Fruit fly (Drosophila melanogaster) whole organism, prepupa: ENCODE results near the gene CG15461.

Experiments
- Blimp-1 ChIP-seq: fragments of 200-800 bp; sonication (Bioruptor generic); optimal IDR thresholded peaks from 3 replicates; lab custom pipeline; 2017; ENCODE audit warnings: missing biosample characterization, missing genetic modification characterization, mild to moderate bottlenecking, moderate library complexity, missing genetic modification reagents
- CG10669 ChIP-seq: fragments of 200-800 bp; sonication (Bioruptor generic); optimal IDR thresholded peaks from 3 replicates; lab custom pipeline; 2018; ENCODE audit warnings: missing biosample characterization, mild to moderate bottlenecking, missing genetic modification characterization, moderate library complexity
- CG11762 ChIP-seq: fragments of 200-800 bp; sonication (Bioruptor generic); optimal IDR thresholded peaks from 3 replicates; lab custom pipeline; 2016; ENCODE audit warnings: missing biosample characterization, missing genetic modification characterization; ENCODE audit not compliant: insufficient read depth
- CG11902 ChIP-seq: fragments of 200-800 bp; sonication (Bioruptor generic); optimal IDR thresholded peaks from 3 replicates; lab custom pipeline; 2016; ENCODE audit warnings: missing biosample characterization, missing genetic modification characterization
- CG3032 ChIP-seq: fragments of 200-800 bp; optimal IDR thresholded peaks from 2 replicates; lab custom pipeline; 2019; ENCODE audit warnings: missing biosample characterization, mild to moderate bottlenecking, missing genetic modification characterization, moderate library complexity
- CG31627 ChIP-seq: fragments of 200-800 bp; sonication (Bioruptor generic); optimal IDR thresholded peaks from 3 replicates; lab custom pipeline; 2016; ENCODE audit warnings: missing biosample characterization, missing genetic modification characterization
- CG32006 ChIP-seq: fragments of 200-800 bp; sonication (Bioruptor generic); optimal IDR thresholded peaks from 3 replicates; lab custom pipeline; 2017; ENCODE audit warnings: missing biosample characterization, mild to moderate bottlenecking, missing genetic modification characterization
- CG34406 ChIP-seq: fragments of 200-800 bp; sonication (Bioruptor generic); optimal IDR thresholded peaks from 3 replicates; lab custom pipeline; 2016; ENCODE audit warnings: missing biosample characterization, missing genetic modification characterization
- CG3919 ChIP-seq: fragments of 200-800 bp; sonication (Bioruptor generic); optimal IDR thresholded peaks from 3 replicates; lab custom pipeline; 2016; ENCODE audit warnings: missing biosample characterization, missing genetic modification characterization
- CG4318 ChIP-seq: fragments of 200-800 bp; sonication (Bioruptor generic); optimal IDR thresholded peaks from 3 replicates; lab custom pipeline; 2017; ENCODE audit warnings: missing biosample characterization, mild to moderate bottlenecking, missing genetic modification characterization
- CG6163 ChIP-seq: fragments of 200-800 bp; sonication (Bioruptor generic); IDR thresholded peaks from 3 replicates; pipeline ENCODE4 v1.3.6; 2022; ENCODE audit warnings: missing biosample characterization, missing genetic modification characterization
- CG6276 ChIP-seq: fragments of 200-800 bp; sonication (Bioruptor generic); optimal IDR thresholded peaks from 2 replicates; lab custom pipeline; 2017; ENCODE audit warnings: missing biosample characterization, mild to moderate bottlenecking, missing genetic modification characterization
- CG6792 ChIP-seq: fragments of 200-800 bp; sonication (Bioruptor generic); optimal IDR thresholded peaks from 3 replicates; lab custom pipeline; 2016; ENCODE audit warnings: missing biosample characterization, missing genetic modification characterization
- CG6808 ChIP-seq: fragments of 200-800 bp; sonication (Bioruptor generic); optimal IDR thresholded peaks from 3 replicates; lab custom pipeline; 2017; ENCODE audit warnings: missing biosample characterization, missing genetic modification characterization, mild to moderate bottlenecking, moderate library complexity, missing genetic modification reagents
- CG6854 ChIP-seq: fragments of 200-800 bp; sonication (Bioruptor generic); optimal IDR thresholded peaks from 2 replicates; lab custom pipeline; 2017; ENCODE audit warnings: missing biosample characterization, mild to moderate bottlenecking, missing genetic modification characterization
- CG7368 ChIP-seq: fragments of 200-800 bp; sonication (Bioruptor generic); optimal IDR thresholded peaks from 3 replicates; lab custom pipeline; 2016; ENCODE audit warnings: missing biosample characterization, missing genetic modification characterization
- CG8319 ChIP-seq: fragments of 200-800 bp; sonication (Bioruptor generic); optimal IDR thresholded peaks from 3 replicates; lab custom pipeline; 2016; ENCODE audit warnings: missing biosample characterization, missing genetic modification characterization
- CG8632 ChIP-seq: fragments of 200-800 bp; sonication (Bioruptor generic); optimal IDR thresholded peaks from 3 replicates; lab custom pipeline; 2016; ENCODE audit warnings: missing biosample characterization, missing genetic modification characterization
- CG9139 ChIP-seq: fragments of 200-800 bp; sonication (Bioruptor generic); optimal IDR thresholded peaks from 3 replicates; lab custom pipeline; 2017; ENCODE audit warnings: missing biosample characterization, mild to moderate bottlenecking, missing genetic modification characterization
- Eip75B ChIP-seq: fragments of 200-800 bp; sonication (Bioruptor generic); optimal IDR thresholded peaks from 3 replicates; lab custom pipeline; 2016; ENCODE audit warnings: missing biosample characterization, missing genetic modification characterization
- Eip78C ChIP-seq: fragments of 200-800 bp; sonication (Bioruptor generic); peaks from one replicate; lab custom pipeline; 2016; ENCODE audit warnings: missing biosample characterization, missing genetic modification characterization
- Eip93F ChIP-seq: fragments of 200-800 bp; sonication (Bioruptor generic); optimal IDR thresholded peaks from 2 replicates; lab custom pipeline; 2016; ENCODE audit warnings: missing biosample characterization, mild to moderate bottlenecking, missing genetic modification characterization
- Ets21C ChIP-seq: fragments of 200-800 bp; sonication (Bioruptor generic); optimal IDR thresholded peaks from 3 replicates; lab custom pipeline; 2016; ENCODE audit warnings: missing biosample characterization, missing genetic modification characterization
- Ets96B ChIP-seq: fragments of 200-800 bp; optimal IDR thresholded peaks from 2 replicates; lab custom pipeline; 2019; ENCODE audit warnings: missing biosample characterization, mild to moderate bottlenecking, missing genetic modification characterization, moderate library complexity
- Gug ChIP-seq: fragments of 200-800 bp; sonication (Bioruptor generic); IDR thresholded peaks from 2 replicates; pipeline ENCODE4 v1.3.6; 2022; ENCODE audit warnings: missing biosample characterization, missing genetic modification characterization
- Hr38 ChIP-seq: sonication (Bioruptor generic); optimal IDR thresholded peaks from 2 replicates; lab custom pipeline; 2016; ENCODE audit warnings: missing biosample characterization, missing genetic modification characterization
- Hr39 ChIP-seq: fragments of 200-800 bp; sonication (Bioruptor generic); optimal IDR thresholded peaks from 2 replicates; lab custom pipeline; 2016; ENCODE audit warnings: missing biosample characterization, missing genetic modification characterization
- Hr4 ChIP-seq: fragments of 200-800 bp; sonication (Bioruptor generic); optimal IDR thresholded peaks from 3 replicates; lab custom pipeline; 2016; ENCODE audit warnings: missing biosample characterization, missing genetic modification characterization
- Met ChIP-seq: fragments of 200-800 bp; sonication (Bioruptor generic); optimal IDR thresholded peaks from 3 replicates; lab custom pipeline; 2016; ENCODE audit warnings: missing biosample characterization, missing genetic modification characterization
- OdsH ChIP-seq: fragments of 200-800 bp; sonication (Bioruptor generic); optimal IDR thresholded peaks from 3 replicates; lab custom pipeline; 2016; ENCODE audit warnings: missing biosample characterization, missing genetic modification characterization
- Smox ChIP-seq: fragments of 200-800 bp; sonication (Bioruptor generic); optimal IDR thresholded peaks from 3 replicates; lab custom pipeline; 2016; ENCODE audit warnings: missing biosample characterization, missing genetic modification characterization
- Sox14 ChIP-seq: fragments of 200-800 bp; sonication (Bioruptor generic); optimal IDR thresholded peaks from 3 replicates; lab custom pipeline; 2016; ENCODE audit warnings: missing biosample characterization, missing genetic modification characterization
- Sox15 ChIP-seq: fragments of 200-800 bp; sonication (Bioruptor generic); optimal IDR thresholded peaks from 3 replicates; lab custom pipeline; 2016; ENCODE audit warnings: missing biosample characterization, missing genetic modification characterization
- acj6 ChIP-seq: fragments of 200-800 bp; sonication (Bioruptor generic); optimal IDR thresholded peaks from 3 replicates; lab custom pipeline; 2016; ENCODE audit warnings: missing biosample characterization, missing genetic modification characterization
- cyc ChIP-seq: fragments of 200-800 bp; sonication (Bioruptor generic); optimal IDR thresholded peaks from 3 replicates; lab custom pipeline; 2016; ENCODE audit warnings: missing biosample characterization, missing genetic modification characterization
- dsx ChIP-seq: fragments of 200-800 bp; optimal IDR thresholded peaks from 3 replicates; lab custom pipeline; 2019; ENCODE audit warnings: missing biosample characterization, mild to moderate bottlenecking, missing genetic modification characterization, moderate library complexity; ENCODE audit not compliant: poor library complexity, severe bottlenecking
- eg ChIP-seq: fragments of 200-800 bp; sonication (Bioruptor generic); IDR thresholded peaks from 3 replicates; pipeline ENCODE4 v1.3.6; 2022; ENCODE audit warnings: missing biosample characterization, missing genetic modification characterization
- esn ChIP-seq: fragments of 200-800 bp; sonication (Bioruptor generic); optimal IDR thresholded peaks from 2 replicates; lab custom pipeline; 2016; ENCODE audit warnings: missing biosample characterization, mild to moderate bottlenecking, missing genetic modification characterization, moderate library complexity
- fd59A ChIP-seq: fragments of 200-800 bp; sonication (Bioruptor generic); optimal IDR thresholded peaks from 2 replicates; lab custom pipeline; 2017; ENCODE audit warnings: missing biosample characterization, mild to moderate bottlenecking, missing genetic modification characterization, missing genetic modification reagents
- fkh ChIP-seq: fragments of 200-800 bp; sonication (Bioruptor generic); optimal IDR thresholded peaks from 3 replicates; lab custom pipeline; 2017; ENCODE audit warnings: missing biosample characterization, mild to moderate bottlenecking, missing genetic modification characterization, moderate library complexity
- lz ChIP-seq: fragments of 200-800 bp; sonication (Bioruptor generic); optimal IDR thresholded peaks from 3 replicates; lab custom pipeline; 2016; ENCODE audit warnings: missing biosample characterization, missing genetic modification characterization
- net ChIP-seq: fragments of 200-800 bp; sonication (Bioruptor generic); optimal IDR thresholded peaks from 3 replicates; lab custom pipeline; 2016; ENCODE audit warnings: missing biosample characterization, missing genetic modification characterization
- pdm3 ChIP-seq: fragments of 200-800 bp; sonication (Bioruptor generic); optimal IDR thresholded peaks from 3 replicates; lab custom pipeline; 2016; ENCODE audit warnings: missing biosample characterization, missing genetic modification characterization
- spab ChIP-seq: fragments of 200-800 bp; sonication (Bioruptor generic); optimal IDR thresholded peaks from 2 replicates; lab custom pipeline; 2017; ENCODE audit warnings: missing biosample characterization, mild to moderate bottlenecking, missing genetic modification characterization, missing genetic modification reagents
- ss ChIP-seq, 2 experiments: fragments of 200-800 bp; sonication (Bioruptor generic); optimal IDR thresholded peaks; 2 replicates in 1 of 2; 3 replicates in 1 of 2; lab custom pipeline; 2017 to 2018; ENCODE audit warnings: mild to moderate bottlenecking in 2 of 2, missing biosample characterization in 2 of 2, missing genetic modification characterization in 2 of 2, moderate library complexity in 1 of 2
- topi ChIP-seq: fragments of 200-800 bp; sonication (Bioruptor generic); optimal IDR thresholded peaks from 3 replicates; lab custom pipeline; 2016; ENCODE audit warnings: missing biosample characterization, missing genetic modification characterization
- vri ChIP-seq: fragments of 200-800 bp; sonication (Bioruptor generic); optimal IDR thresholded peaks from 3 replicates; lab custom pipeline; 2016; ENCODE audit warnings: missing biosample characterization, mild to moderate bottlenecking, missing genetic modification characterization

Gene CG15461

dm6 chrX:20502252-20502651 is 16.3 kb downstream of the CG15461 start:
- TF ChIP-seq Met (GFP tag; lab: Kevin White, UChicago) (no peak), CG6276 (no peak), CG7368 (GFP tag; lab: Kevin White, UChicago) (no peak), CG6854 (GFP tag; lab: Kevin White, UChicago) (no peak), CG6808 (GFP tag; lab: Kevin White, UChicago) (no peak), Sox14 (GFP tag; lab: Kevin White, UChicago) (no peak), Smox (GFP tag; lab: Kevin White, UChicago) (no peak)

- TF ChIP-seq spab (GFP tag; lab: Kevin White, UChicago): peak; percentile 39
- peak; percentile 26 for TF ChIP-seq Sox15 (GFP tag; lab: Kevin White, UChicago)
- TF ChIP-seq CG8319 (GFP tag; lab: Kevin White, UChicago): no peak
- peak; percentile 37 for TF ChIP-seq Eip75B
- TF ChIP-seq Ets21C (GFP tag; lab: Kevin White, UChicago): peak; percentile 21
- peak; percentile 58 for TF ChIP-seq Sox14 (GFP tag; lab: Kevin White, UChicago)
- peak; percentile 34 for TF ChIP-seq cyc (GFP tag; lab: Kevin White, UChicago)
- no peak for TF ChIP-seq Eip93F (GFP tag; lab: Kevin White, UChicago)
- peak; percentile 68 for TF ChIP-seq CG32006 (GFP tag; lab: Kevin White, UChicago)
- peak; percentile 31 for TF ChIP-seq CG3032 (tag; lab: Kevin White, UChicago)
- TF ChIP-seq net (GFP tag; lab: Kevin White, UChicago): peak; percentile 2
- TF ChIP-seq ss (GFP tag; optimal IDR thresholded peaks at IDR 0.05; lab: Kevin White, UChicago): peak; percentile 10 to 19
- no peak for TF ChIP-seq CG6854 (GFP tag; lab: Kevin White, UChicago)
- TF ChIP-seq Hr38 (GFP tag; lab: Kevin White, UChicago): no peak
- peak; percentile 82 for TF ChIP-seq Eip78C (GFP tag; lab: Kevin White, UChicago)
- TF ChIP-seq pdm3 (GFP tag; lab: Kevin White, UChicago): peak; percentile 50
- TF ChIP-seq OdsH (GFP tag; lab: Kevin White, UChicago): peak; percentile 31
- TF ChIP-seq CG6163 (GFP tag; lab: Robert Waterston, UW): no peak
- 0 out of 2 replicates have a peak, but pooled peaks have one; percentile 17 for TF ChIP-seq Gug
- TF ChIP-seq Blimp-1 (GFP tag; lab: Kevin White, UChicago): peak; percentile 29
- TF ChIP-seq vri (GFP tag; lab: Kevin White, UChicago): no peak
- peak; percentile 10 for TF ChIP-seq dsx (GFP tag; lab: Kevin White, UChicago)
- TF ChIP-seq CG31627 (GFP tag; lab: Kevin White, UChicago): peak; percentile 43
- peak; percentile 68 for TF ChIP-seq Met (GFP tag; lab: Kevin White, UChicago)
- peak; percentile 23 for TF ChIP-seq CG8632 (GFP tag; lab: Kevin White, UChicago)
- peak; percentile 56 for TF ChIP-seq Hr4 (GFP tag; lab: Kevin White, UChicago)
- TF ChIP-seq lz (GFP tag; lab: Kevin White, UChicago): peak; percentile 61
- peak; percentile 20 for TF ChIP-seq CG9139 (GFP tag; lab: Kevin White, UChicago)
- TF ChIP-seq CG11902 (GFP tag; lab: Kevin White, UChicago): no peak
- peak; percentile 66 for TF ChIP-seq esn (GFP tag; lab: Kevin White, UChicago)
- peak; percentile 62 for TF ChIP-seq topi
- peak; percentile 27 for TF ChIP-seq acj6 (GFP tag; lab: Kevin White, UChicago)
- no peak for TF ChIP-seq CG4318
- TF ChIP-seq CG3919 (GFP tag; lab: Kevin White, UChicago): no peak
- peak; percentile 9 for TF ChIP-seq CG6808 (GFP tag; lab: Kevin White, UChicago)
- no peak for TF ChIP-seq eg (GFP tag; lab: Robert Waterston, UW)
- peak; percentile 51 for TF ChIP-seq CG34406
- TF ChIP-seq Smox (GFP tag; lab: Kevin White, UChicago): peak; percentile 49
- TF ChIP-seq CG10669: peak; percentile 59
- peak; percentile 86 for TF ChIP-seq fkh
- TF ChIP-seq Hr39: peak; percentile 48
- peak; percentile 37 for TF ChIP-seq CG6792 (GFP tag; lab: Kevin White, UChicago)
- peak; percentile 62 for TF ChIP-seq Ets96B (tag; lab: Kevin White, UChicago)
- TF ChIP-seq CG6276: peak; percentile 18
- no peak for TF ChIP-seq fd59A
- TF ChIP-seq CG11762: no peak
These were observed 17.0 kb downstream of the CG15461 start for dm6 chrX:20502776-20503503.
